Fruit fly (Drosophila melanogaster): Measurements from ENCODE around the gene CG34376.

Gene CG34376

dm6 chr3R:22447874-22448254, at the start of gene CG34376 (continued):
- TF ChIP-seq Gug (GFP tag; IDR thresholded peaks at IDR 0.05) = peak; percentile 18; the same call in 1 of the 4 replicates
- TF ChIP-seq CG10979 (tag; optimal IDR thresholded peaks at IDR 0.05) = peak; percentile 2
- TF ChIP-seq CG1233 (GFP tag; optimal IDR thresholded peaks at IDR 0.05) = peak; percentile 10
- peak; percentile 87 for TF ChIP-seq gfzf (GFP tag; optimal IDR thresholded peaks at IDR 0.05)
- peak; percentile 37 for TF ChIP-seq B-H1 (GFP tag; IDR thresholded peaks at IDR 0.05)
- TF ChIP-seq CG3163 (GFP tag; optimal IDR thresholded peaks at IDR 0.05) = no peak
- TF ChIP-seq CG6689 (GFP tag; IDR thresholded peaks at IDR 0.05) = 0 out of 2 replicates have a peak, but pooled peaks have one; percentile 15
- peak; percentile 72 for TF ChIP-seq CG14710 (tag; optimal IDR thresholded peaks at IDR 0.05)
- peak in 1 of 2 experiments; percentile 8 for TF ChIP-seq bsh (GFP tag; optimal IDR thresholded peaks at IDR 0.05)
- peak; percentile 51 for TF ChIP-seq CG9932 (GFP tag; IDR thresholded peaks at IDR 0.05)
- TF ChIP-seq Elba2 (GFP tag; optimal IDR thresholded peaks at IDR 0.05) = no peak
- TF ChIP-seq tx (GFP tag; optimal IDR thresholded peaks at IDR 0.05) = no peak
- peak; percentile 79 for TF ChIP-seq CG9797 (GFP tag; optimal IDR thresholded peaks at IDR 0.05)
- no peak for TF ChIP-seq CG2129 (GFP tag; IDR thresholded peaks at IDR 0.05; ENCODE audit: partially characterized antibody)
- peak; percentile 21 for TF ChIP-seq her (GFP tag; optimal IDR thresholded peaks at IDR 0.05)
- no peak for TF ChIP-seq p53 (GFP tag; optimal IDR thresholded peaks at IDR 0.05)
- TF ChIP-seq CG13775 (GFP tag; optimal IDR thresholded peaks at IDR 0.05) = peak; percentile 41
- no peak for TF ChIP-seq CG14860 (GFP tag; IDR thresholded peaks at IDR 0.05; ENCODE audit: partially characterized antibody)
- TF ChIP-seq Fer2 (tag; optimal IDR thresholded peaks at IDR 0.05) = no peak
- TF ChIP-seq sob (GFP tag; IDR thresholded peaks at IDR 0.05) = peak; percentile 31
- TF ChIP-seq CG10565 (GFP tag; optimal IDR thresholded peaks at IDR 0.05) = no peak
- TF ChIP-seq CG15479 (GFP tag; optimal IDR thresholded peaks at IDR 0.05) = no peak
- TF ChIP-seq CkIIα-i1 (GFP tag; IDR thresholded peaks at IDR 0.05) = no peak
- TF ChIP-seq hth (optimal IDR thresholded peaks at IDR 0.05) = no peak
- TF ChIP-seq Gsc (GFP tag; IDR thresholded peaks at IDR 0.05) = no peak
- TF ChIP-seq en (GFP tag; optimal IDR thresholded peaks at IDR 0.05) = no peak
- peak; percentile 46 for TF ChIP-seq kni (GFP tag; optimal IDR thresholded peaks at IDR 0.05)
- TF ChIP-seq lab (GFP tag; optimal IDR thresholded peaks at IDR 0.05) = peak; percentile 49
- no peak for TF ChIP-seq Camta (GFP tag; optimal IDR thresholded peaks at IDR 0.05)
- TF ChIP-seq insv (GFP tag; optimal IDR thresholded peaks at IDR 0.05) = peak in 1 of 2 experiments; percentile 39
- no peak for TF ChIP-seq vfl (GFP tag; optimal IDR thresholded peaks at IDR 0.05)
- TF ChIP-seq CG12104 (GFP tag; optimal IDR thresholded peaks at IDR 0.05) = peak; percentile 2
- TF ChIP-seq CG2678 (tag; optimal IDR thresholded peaks at IDR 0.05) = peak; percentile 38
- no peak for TF ChIP-seq nom (GFP tag; optimal IDR thresholded peaks at IDR 0.05)
- TF ChIP-seq Atf6 (GFP tag; IDR thresholded peaks at IDR 0.05) = no peak
- no peak for TF ChIP-seq btn (GFP tag; optimal IDR thresholded peaks at IDR 0.05)
- TF ChIP-seq Hr39 (optimal IDR thresholded peaks at IDR 0.05) = no peak
- TF ChIP-seq Meics (GFP tag; optimal IDR thresholded peaks at IDR 0.05) = peak; percentile 55
- TF ChIP-seq Ssrp (tag; optimal IDR thresholded peaks at IDR 0.05) = no peak
- TF ChIP-seq CG15601 (tag; optimal IDR thresholded peaks at IDR 0.05) = peak; percentile 50
- TF ChIP-seq run (tag; optimal IDR thresholded peaks at IDR 0.05) = no peak
- peak; percentile 69; the same call in 1 of the 2 replicates for TF ChIP-seq CG14441 (GFP tag; IDR thresholded peaks at IDR 0.05)
- 0 out of 2 replicates have a peak, but pooled peaks have one; percentile 39 for TF ChIP-seq wdn (GFP tag; IDR thresholded peaks at IDR 0.05)
- peak; percentile 45 for TF ChIP-seq pb (GFP tag; optimal IDR thresholded peaks at IDR 0.05)
- TF ChIP-seq CG6765 (GFP tag; optimal IDR thresholded peaks at IDR 0.05) = peak; percentile 28
- TF ChIP-seq CG11247 (GFP tag; IDR thresholded peaks at IDR 0.05) = peak; percentile 7; the same call in 1 of the 2 replicates
- peak; percentile 57 for TF ChIP-seq row (GFP tag; IDR thresholded peaks at IDR 0.05)
- TF ChIP-seq CG2116 (GFP tag; optimal IDR thresholded peaks at IDR 0.05) = peak; percentile 74
- no peak for TF ChIP-seq Ravus (GFP tag; IDR thresholded peaks at IDR 0.05)
- no peak for TF ChIP-seq ftz-f1 (GFP tag; optimal IDR thresholded peaks at IDR 0.05)
- no peak for TF ChIP-seq Mes4 (GFP tag; optimal IDR thresholded peaks at IDR 0.05)
- TF ChIP-seq CG32772 (GFP tag; IDR thresholded peaks at IDR 0.05) = peak; percentile 24; the same call in 1 of the 2 replicates
